Fruit fly (Drosophila melanogaster) whole organism, embryonic: Measurements from ENCODE around the gene Inx3.

Experiments
- Atf6 ChIP-seq: fragments of 200-800 bp; sonication (Bioruptor generic); IDR thresholded peaks from 2 replicates; pipeline ENCODE4 v1.3.6; 2022; ENCODE audit warnings: missing biosample characterization, missing genetic modification characterization
- Bteb2 ChIP-seq: fragments of 200-800 bp; sonication (Bioruptor generic); optimal IDR thresholded peaks from 2 replicates; lab custom pipeline; 2016; ENCODE audit warnings: missing biosample characterization, missing genetic modification characterization
- CG10209 ChIP-seq: fragments of 200-800 bp; sonication (Bioruptor generic); optimal IDR thresholded peaks from 3 replicates; lab custom pipeline; 2017; ENCODE audit warnings: missing biosample characterization, mild to moderate bottlenecking, missing genetic modification characterization, missing genetic modification reagents
- CG10543 ChIP-seq: fragments of 200-800 bp; sonication (Bioruptor generic); optimal IDR thresholded peaks from 3 replicates; lab custom pipeline; 2017; ENCODE audit warnings: missing biosample characterization, mild to moderate bottlenecking, missing genetic modification characterization, moderate library complexity
- CG10979 ChIP-seq: fragments of 200-800 bp; sonication (Bioruptor generic); optimal IDR thresholded peaks from 2 replicates; lab custom pipeline; 2018; ENCODE audit warnings: missing biosample characterization, mild to moderate bottlenecking, missing genetic modification characterization, moderate library complexity
- CG12391 ChIP-seq: fragments of 200-800 bp; sonication (Bioruptor generic); optimal IDR thresholded peaks from 3 replicates; lab custom pipeline; 2018; ENCODE audit warnings: missing biosample characterization, mild to moderate bottlenecking, missing genetic modification characterization, moderate library complexity
- CG1529 ChIP-seq: fragments of 200-800 bp; sonication (Bioruptor generic); optimal IDR thresholded peaks from 3 replicates; lab custom pipeline; 2018; ENCODE audit warnings: missing biosample characterization, missing genetic modification characterization
- CG16815 ChIP-seq: fragments of 200-800 bp; sonication (Bioruptor generic); optimal IDR thresholded peaks from 3 replicates; lab custom pipeline; 2017; ENCODE audit warnings: missing biosample characterization, mild to moderate bottlenecking, missing genetic modification characterization
- CG16863 ChIP-seq: fragments of 200-800 bp; sonication (Bioruptor generic); optimal IDR thresholded peaks from 3 replicates; lab custom pipeline; 2016; ENCODE audit warnings: missing biosample characterization, missing genetic modification characterization
- CG17361 ChIP-seq: fragments of 200-800 bp; sonication (Bioruptor generic); IDR thresholded peaks from 3 replicates; pipeline ENCODE4 v1.3.6; 2022; ENCODE audit warnings: missing biosample characterization, missing genetic modification characterization
- CG17612 ChIP-seq: fragments of 200-800 bp; sonication (Bioruptor generic); IDR thresholded peaks from 2 replicates; pipeline ENCODE4 v1.3.6; 2022; ENCODE audit warnings: missing biosample characterization, missing genetic modification characterization
- CG17829 ChIP-seq: fragments of 200-800 bp; optimal IDR thresholded peaks from 2 replicates; lab custom pipeline; 2019; ENCODE audit warnings: missing biosample characterization, mild to moderate bottlenecking, missing genetic modification characterization, moderate library complexity
- CG17912 ChIP-seq: fragments of 200-800 bp; sonication (Bioruptor generic); optimal IDR thresholded peaks from 2 replicates; lab custom pipeline; 2018; ENCODE audit warnings: missing biosample characterization, mild to moderate bottlenecking, missing genetic modification characterization
- CG2199 ChIP-seq: fragments of 200-800 bp; sonication (Bioruptor generic); IDR thresholded peaks from 3 replicates; pipeline ENCODE4 v1.3.6; 2022; ENCODE audit warnings: missing biosample characterization, missing genetic modification characterization
- CG2889 ChIP-seq: fragments of 200-800 bp; sonication (Bioruptor generic); IDR thresholded peaks from 3 replicates; pipeline ENCODE4 v1.3.6; 2022; ENCODE audit warnings: missing biosample characterization, missing genetic modification characterization
- CG31365 ChIP-seq: fragments of 200-800 bp; sonication (Bioruptor generic); optimal IDR thresholded peaks from 2 replicates; lab custom pipeline; 2018; ENCODE audit warnings: missing biosample characterization, mild to moderate bottlenecking, missing genetic modification characterization
- CG4328 ChIP-seq: fragments of 200-800 bp; sonication (Bioruptor generic); optimal IDR thresholded peaks from 3 replicates; lab custom pipeline; 2017; ENCODE audit warnings: missing biosample characterization, missing genetic modification reagents, missing genetic modification characterization
- CG4360 ChIP-seq: fragments of 200-800 bp; sonication (Bioruptor generic); IDR thresholded peaks from 2 replicates; pipeline ENCODE4 v1.3.6; 2022; ENCODE audit warnings: missing biosample characterization, missing genetic modification characterization
- CG4707 ChIP-seq: fragments of 200-800 bp; sonication (Bioruptor generic); optimal IDR thresholded peaks from 2 replicates; lab custom pipeline; 2018; ENCODE audit warnings: missing biosample characterization, mild to moderate bottlenecking, missing genetic modification characterization, moderate library complexity
- CG6683 ChIP-seq: fragments of 200-800 bp; sonication (Bioruptor generic); optimal IDR thresholded peaks from 2 replicates; lab custom pipeline; 2017; ENCODE audit warnings: missing biosample characterization, mild to moderate bottlenecking, missing genetic modification characterization, missing genetic modification reagents
- CG6689 ChIP-seq: fragments of 200-800 bp; sonication (Bioruptor generic); IDR thresholded peaks from 2 replicates; pipeline ENCODE4 v1.3.6; 2022; ENCODE audit warnings: missing biosample characterization, missing genetic modification characterization
- CG6791 ChIP-seq: fragments of 200-800 bp; sonication (Bioruptor generic); IDR thresholded peaks from 3 replicates; pipeline ENCODE4 v1.3.6; 2022; ENCODE audit warnings: missing biosample characterization, missing genetic modification characterization; ENCODE audit not compliant: partially characterized antibody
- CG7357 ChIP-seq: fragments of 200-800 bp; sonication (Bioruptor generic); IDR thresholded peaks from 3 replicates; pipeline ENCODE4 v1.3.6; 2022; ENCODE audit warnings: missing biosample characterization, missing genetic modification characterization
- CG9727 ChIP-seq: fragments of 200-800 bp; sonication (Bioruptor generic); optimal IDR thresholded peaks from 3 replicates; lab custom pipeline; 2017; ENCODE audit warnings: missing biosample characterization, mild to moderate bottlenecking, missing genetic modification characterization
- Doc3 ChIP-seq: fragments of 200-800 bp; sonication (Bioruptor generic); IDR thresholded peaks from 3 replicates; pipeline ENCODE4 v1.3.6; 2022; ENCODE audit warnings: missing biosample characterization, missing genetic modification characterization; ENCODE audit not compliant: partially characterized antibody
- Dp ChIP-seq: fragments of 200-800 bp; sonication (Bioruptor generic); optimal IDR thresholded peaks from 2 replicates; lab custom pipeline; 2018; ENCODE audit warnings: missing biosample characterization, mild to moderate bottlenecking, missing genetic modification characterization, moderate library complexity
- Elba2 ChIP-seq: fragments of 200-800 bp; sonication (Bioruptor generic); optimal IDR thresholded peaks from 3 replicates; lab custom pipeline; 2016; ENCODE audit warnings: missing biosample characterization, missing genetic modification characterization
- H15 ChIP-seq: fragments of 200-800 bp; sonication (Bioruptor generic); IDR thresholded peaks from 3 replicates; pipeline ENCODE4 v1.3.6; 2022; ENCODE audit warnings: missing biosample characterization, missing genetic modification characterization
- Jarid2 ChIP-seq: fragments of 200-800 bp; sonication (Bioruptor generic); optimal IDR thresholded peaks from 3 replicates; lab custom pipeline; 2017; ENCODE audit warnings: mild to moderate bottlenecking, missing biosample characterization, missing genetic modification reagents, missing genetic modification characterization
- MESR4 ChIP-seq: fragments of 200-800 bp; sonication (Bioruptor generic); optimal IDR thresholded peaks from 2 replicates; lab custom pipeline; 2018; ENCODE audit warnings: missing biosample characterization, mild to moderate bottlenecking, missing genetic modification characterization, moderate library complexity
- Sry-β ChIP-seq: fragments of 200-800 bp; sonication (Bioruptor generic); optimal IDR thresholded peaks from 2 replicates; lab custom pipeline; 2018; ENCODE audit warnings: missing biosample characterization, mild to moderate bottlenecking, missing genetic modification characterization, moderate library complexity
- TFAM ChIP-seq: fragments of 200-800 bp; sonication (Bioruptor generic); optimal IDR thresholded peaks from 2 replicates; lab custom pipeline; 2017; ENCODE audit warnings: missing biosample characterization, missing genetic modification characterization, inconsistent platforms
- ab ChIP-seq: fragments of 200-800 bp; sonication (Bioruptor generic); optimal IDR thresholded peaks from 2 replicates; lab custom pipeline; 2016; ENCODE audit warnings: missing biosample characterization, missing genetic modification characterization
- crc ChIP-seq: fragments of 200-800 bp; sonication (Bioruptor generic); optimal IDR thresholded peaks from 2 replicates; lab custom pipeline; 2016; ENCODE audit warnings: missing biosample characterization, missing genetic modification characterization
- dysf ChIP-seq: fragments of 200-800 bp; sonication (Bioruptor generic); IDR thresholded peaks from 3 replicates; pipeline ENCODE4 v1.3.6; 2022; ENCODE audit warnings: missing biosample characterization, missing genetic modification characterization
- ewg ChIP-seq: fragments of 200-800 bp; sonication (Bioruptor generic); optimal IDR thresholded peaks from 3 replicates; lab custom pipeline; 2017; ENCODE audit warnings: mild to moderate bottlenecking, missing biosample characterization, missing genetic modification reagents, missing genetic modification characterization
- fu2 ChIP-seq: fragments of 200-800 bp; sonication (Bioruptor generic); optimal IDR thresholded peaks from 2 replicates; lab custom pipeline; 2016; ENCODE audit warnings: missing biosample characterization, missing genetic modification characterization
- gro ChIP-seq: fragments of 200-800 bp; sonication (Bioruptor generic); optimal IDR thresholded peaks from 2 replicates; lab custom pipeline; 2016; ENCODE audit warnings: missing biosample characterization, missing genetic modification characterization
- gsb-n ChIP-seq: fragments of 200-800 bp; sonication (Bioruptor generic); optimal IDR thresholded peaks from 3 replicates; lab custom pipeline; 2018; ENCODE audit warnings: missing biosample characterization, mild to moderate bottlenecking, missing genetic modification characterization
- maf-S ChIP-seq: fragments of 200-800 bp; sonication (Bioruptor generic); optimal IDR thresholded peaks from 2 replicates; lab custom pipeline; 2016; ENCODE audit warnings: missing biosample characterization, missing genetic modification characterization
- nerfin-2 ChIP-seq: fragments of 200-800 bp; sonication (Bioruptor generic); IDR thresholded peaks from 2 replicates; pipeline ENCODE4 v1.3.6; 2022; ENCODE audit warnings: missing biosample characterization, missing genetic modification characterization; ENCODE audit not compliant: partially characterized antibody
- onecut ChIP-seq: fragments of 200-800 bp; sonication (Bioruptor generic); IDR thresholded peaks from 2 replicates; pipeline ENCODE4 v1.3.6; 2022; ENCODE audit warnings: missing biosample characterization, missing genetic modification characterization
- p53 ChIP-seq: fragments of 200-800 bp; sonication (Bioruptor generic); optimal IDR thresholded peaks from 2 replicates; lab custom pipeline; 2016; ENCODE audit warnings: missing biosample characterization, missing genetic modification characterization
- prd ChIP-seq, 3 experiments: fragments of >200 bp in 2 of 3; fragments of 200-800 bp in 1 of 3; sonication (Bioruptor generic) in 1 of 3; optimal IDR thresholded peaks in 2 of 3; IDR thresholded peaks in 1 of 3; 2 replicates in 2 of 3; 3 replicates in 1 of 3; pipeline versions ENCODE4 v1.3.6 to Lab custom; 2017 to 2022; ENCODE audit warnings: missing biosample characterization in 1 of 3, missing genetic modification characterization in 1 of 3
- slbo ChIP-seq: fragments of 200-800 bp; sonication (Bioruptor generic); IDR thresholded peaks from 2 replicates; pipeline ENCODE4 v1.3.6; 2022; ENCODE audit warnings: missing biosample characterization, missing genetic modification characterization
- stwl ChIP-seq: fragments of 200-800 bp; sonication (Bioruptor generic); optimal IDR thresholded peaks from 3 replicates; lab custom pipeline; 2018; ENCODE audit warnings: missing biosample characterization, mild to moderate bottlenecking, missing genetic modification characterization, moderate library complexity
- tap ChIP-seq: fragments of 200-800 bp; optimal IDR thresholded peaks from 3 replicates; lab custom pipeline; 2019; ENCODE audit warnings: missing biosample characterization, mild to moderate bottlenecking, missing genetic modification characterization, moderate library complexity
- unc-4 ChIP-seq: fragments of 200-800 bp; sonication (Bioruptor generic); IDR thresholded peaks from 2 replicates; pipeline ENCODE4 v1.3.6; 2022; ENCODE audit warnings: missing biosample characterization, missing genetic modification characterization; ENCODE audit not compliant: partially characterized antibody

The Inx3 gene

dm6 chr3R:28811677-28812465 lies 47.4 kb downstream of the Inx3 start, which contains the start of gene Prp39 (continued):
- TF ChIP-seq Atf6 (peak; percentile 45; the same call in 1 of the 2 replicates), CG2199 (no peak), CG4328 (GFP tag; lab: Kevin White, UChicago) (no peak), Bteb2 (GFP tag; lab: Kevin White, UChicago) (no peak), CG10543 (GFP tag; lab: Kevin White, UChicago) (no peak), slbo (GFP tag; lab: Robert Waterston, UW) (peak; percentile 72), CG17912 (GFP tag; lab: Kevin White, UChicago) (no peak), TFAM (GFP tag; lab: Kevin White, UChicago) (no peak), Elba2 (GFP tag; lab: Kevin White, UChicago) (no peak), CG17829 (peak; percentile 11), CG31365 (no peak), CG1529 (no peak), CG16863 (GFP tag; lab: Kevin White, UChicago) (no peak), ewg (GFP tag; lab: Kevin White, UChicago) (no peak), Doc3 (peak; percentile 80), Dp (GFP tag; lab: Kevin White, UChicago) (peak; percentile 23), stwl (tag; lab: Kevin White, UChicago) (peak; percentile 27), unc-4 (GFP tag; lab: Robert Waterston, UW) (peak; percentile 74), nerfin-2 (GFP tag; lab: Robert Waterston, UW) (peak; percentile 32), CG17361 (peak; percentile 51; the same call in 1 of the 3 replicates), dysf (0 out of 3 replicates have a peak, but pooled peaks have one; percentile 9), CG6689 (GFP tag; lab: Robert Waterston, UW) (peak; percentile 47; the same call in 1 of the 2 replicates), tap (tag; lab: Kevin White, UChicago) (no peak), CG10209 (GFP tag; lab: Kevin White, UChicago) (no peak), ab (no peak), CG9727 (GFP tag; lab: Kevin White, UChicago) (peak; percentile 12), Jarid2 (no peak), H15 (GFP tag; lab: Robert Waterston, UW) (no peak), CG7357 (no peak), CG4707 (no peak), CG10979 (tag; lab: Kevin White, UChicago) (peak; percentile 5), CG6791 (peak; percentile 69), crc (GFP tag; lab: Kevin White, UChicago) (no peak), onecut (GFP tag; lab: Robert Waterston, UW) (no peak), MESR4 (GFP tag; lab: Kevin White, UChicago) (peak; percentile 79), gsb-n (tag; lab: Kevin White, UChicago) (no peak), CG17612 (no peak), prd (optimal IDR thresholded peaks at IDR 0.05; lab: Kevin White, UChicago) (no peak), prd (GFP tag; IDR thresholded peaks at IDR 0.05; lab: Robert Waterston, UW) (peak; percentile 72; the same call in 2 of the 3 replicates), CG12391 (tag; lab: Kevin White, UChicago) (peak; percentile 51), CG4360 (GFP tag; lab: Robert Waterston, UW) (no peak), gro (GFP tag; lab: Kevin White, UChicago) (no peak), CG6683 (GFP tag; lab: Kevin White, UChicago) (no peak), CG2889 (no peak), Sry-β (GFP tag; lab: Kevin White, UChicago) (peak; percentile 92), maf-S (GFP tag; lab: Kevin White, UChicago) (no peak), fu2 (no peak), p53 (no peak), CG16815 (no peak)
